Worm (Caenorhabditis elegans) whole organism, L3 larva: Measurements from ENCODE around the gene rog-1.

Source experiments
- R02D3.7 ChIP-seq: fragments of 150-350 bp; optimal IDR thresholded peaks from 2 replicates; lab custom pipeline; 2014; ENCODE audit warnings: missing biosample characterization, missing genetic modification characterization
- ZK546.5 ChIP-seq: sonication (generic microtip); optimal IDR thresholded peaks from 2 replicates; lab custom pipeline; 2017; ENCODE audit warnings: missing biosample characterization, missing genetic modification characterization
- aly-2 ChIP-seq: fragments of 150-350 bp; optimal IDR thresholded peaks from 2 replicates; lab custom pipeline; 2014; ENCODE audit warnings: missing biosample characterization, missing genetic modification characterization
- ama-1 ChIP-seq: fragments of 150-350 bp; optimal IDR thresholded peaks from 2 replicates; lab custom pipeline; 2018
- ceh-16 ChIP-seq: sonication (generic microtip); optimal IDR thresholded peaks from 2 replicates; lab custom pipeline; 2017; ENCODE audit warnings: missing biosample characterization, missing genetic modification characterization
- ceh-28 ChIP-seq: fragments of 150-350 bp; optimal IDR thresholded peaks from 2 replicates; lab custom pipeline; 2014; ENCODE audit warnings: missing biosample characterization, missing genetic modification reagents, missing genetic modification characterization
- ceh-82 ChIP-seq: fragments of 150-350 bp; optimal IDR thresholded peaks from 2 replicates; lab custom pipeline; 2014; ENCODE audit warnings: missing biosample characterization, missing genetic modification characterization
- ceh-9 ChIP-seq: sonication (generic microtip); optimal IDR thresholded peaks from 2 replicates; lab custom pipeline; 2018; ENCODE audit warnings: missing biosample characterization, missing genetic modification characterization
- daf-12 ChIP-seq: fragments of 150-350 bp; optimal IDR thresholded peaks from 2 replicates; lab custom pipeline; 2014; ENCODE audit warnings: missing biosample characterization, missing genetic modification reagents, missing genetic modification characterization
- egl-27 ChIP-seq: sonication (generic microtip); optimal IDR thresholded peaks from 4 replicates; lab custom pipeline; 2017; ENCODE audit warnings: missing biosample characterization, missing genetic modification reagents, missing genetic modification characterization
- egl-5 ChIP-seq: fragments of 150-350 bp; optimal IDR thresholded peaks from 2 replicates; lab custom pipeline; 2017; ENCODE audit warnings: missing biosample characterization, missing genetic modification reagents, missing genetic modification characterization, inconsistent platforms
- elt-1 ChIP-seq: fragments of 150-350 bp; optimal IDR thresholded peaks from 2 replicates; lab custom pipeline; 2014; ENCODE audit warnings: missing biosample characterization, missing genetic modification characterization
- elt-2 ChIP-seq: sonication (generic microtip); optimal IDR thresholded peaks from 2 replicates; lab custom pipeline; 2016; ENCODE audit warnings: missing genetic modification reagents, mild to moderate bottlenecking, missing genetic modification characterization, missing compliant biosample characterization
- elt-3 ChIP-seq, 3 experiments: fragments of 150-350 bp in 1 of 3; sonication (generic microtip) in 2 of 3; optimal IDR thresholded peaks; 2 replicates in 2 of 3; 4 replicates in 1 of 3; lab custom pipeline; 2014 to 2017; ENCODE audit warnings: missing biosample characterization in 3 of 3, missing genetic modification characterization in 3 of 3
- eor-1 ChIP-seq, 2 experiments: fragments of 150-350 bp; optimal IDR thresholded peaks; 2 replicates each; lab custom pipeline; 2014 to 2018; ENCODE audit warnings: missing biosample characterization in 2 of 2, missing genetic modification characterization in 2 of 2
- fkh-10 ChIP-seq: sonication (generic microtip); optimal IDR thresholded peaks from 2 replicates; lab custom pipeline; 2017; ENCODE audit warnings: missing biosample characterization, missing genetic modification reagents, missing genetic modification characterization
- fkh-2 ChIP-seq: fragments of 150-350 bp; optimal IDR thresholded peaks from 2 replicates; lab custom pipeline; 2014; ENCODE audit warnings: missing biosample characterization, missing genetic modification reagents, missing genetic modification characterization
- fos-1 ChIP-seq: fragments of 150-350 bp; optimal IDR thresholded peaks from 2 replicates; lab custom pipeline; 2014; ENCODE audit warnings: missing biosample characterization, missing genetic modification characterization
- hmg-11 ChIP-seq: sonication (generic microtip); optimal IDR thresholded peaks from 2 replicates; lab custom pipeline; 2016; ENCODE audit warnings: missing genetic modification characterization, missing compliant biosample characterization
- jun-1 ChIP-seq: fragments of 150-350 bp; optimal IDR thresholded peaks from 2 replicates; lab custom pipeline; 2014; ENCODE audit warnings: missing biosample characterization, missing genetic modification reagents, missing genetic modification characterization
- lin-15B ChIP-seq: fragments of 150-350 bp; optimal IDR thresholded peaks from 2 replicates; lab custom pipeline; 2014; ENCODE audit warnings: missing biosample characterization, missing genetic modification characterization
- lin-39 ChIP-seq: fragments of 150-350 bp; optimal IDR thresholded peaks from 2 replicates; lab custom pipeline; 2018; ENCODE audit warnings: missing biosample characterization, missing genetic modification reagents, missing genetic modification characterization
- lsy-12 ChIP-seq: sonication (generic microtip); optimal IDR thresholded peaks from 2 replicates; lab custom pipeline; 2016; ENCODE audit warnings: mild to moderate bottlenecking, missing genetic modification characterization, missing compliant biosample characterization
- mdl-1 ChIP-seq: fragments of 150-350 bp; optimal IDR thresholded peaks from 2 replicates; lab custom pipeline; 2014; ENCODE audit warnings: missing biosample characterization, missing genetic modification characterization
- mml-1 ChIP-seq: fragments of 150-350 bp; sonication (generic microtip); optimal IDR thresholded peaks from 3 replicates; lab custom pipeline; 2014; ENCODE audit warnings: missing biosample characterization, missing genetic modification characterization
- nfya-1 ChIP-seq: sonication (generic microtip); optimal IDR thresholded peaks from 2 replicates; lab custom pipeline; 2017; ENCODE audit warnings: missing genetic modification characterization, mild to moderate bottlenecking, missing compliant biosample characterization, antibody characterized with exemption, moderate library complexity; ENCODE audit not compliant: insufficient read depth
- nhr-11 ChIP-seq: fragments of 150-350 bp; optimal IDR thresholded peaks from 2 replicates; lab custom pipeline; 2014; ENCODE audit warnings: missing biosample characterization, missing genetic modification characterization
- nhr-12 ChIP-seq: fragments of 150-350 bp; optimal IDR thresholded peaks from 2 replicates; lab custom pipeline; 2014; ENCODE audit warnings: missing biosample characterization, missing genetic modification characterization
- nhr-23 ChIP-seq: fragments of 150-350 bp; optimal IDR thresholded peaks from 2 replicates; lab custom pipeline; 2014; ENCODE audit warnings: missing biosample characterization, missing genetic modification reagents, missing genetic modification characterization
- nhr-237 ChIP-seq: fragments of 150-350 bp; optimal IDR thresholded peaks from 2 replicates; lab custom pipeline; 2014; ENCODE audit warnings: missing biosample characterization, missing genetic modification characterization
- nhr-25 ChIP-seq: sonication (generic microtip); optimal IDR thresholded peaks from 2 replicates; lab custom pipeline; 2017; ENCODE audit warnings: missing biosample characterization, missing genetic modification characterization
- nhr-28 ChIP-seq: fragments of 150-350 bp; optimal IDR thresholded peaks from 2 replicates; lab custom pipeline; 2014; ENCODE audit warnings: missing biosample characterization, missing genetic modification characterization
- nhr-43 ChIP-seq: sonication (generic microtip); optimal IDR thresholded peaks from 2 replicates; lab custom pipeline; 2016; ENCODE audit warnings: mild to moderate bottlenecking, missing genetic modification characterization, missing compliant biosample characterization; ENCODE audit not compliant: poor library complexity, severe bottlenecking
- nhr-67 ChIP-seq: fragments of 150-350 bp; optimal IDR thresholded peaks from 2 replicates; lab custom pipeline; 2014; ENCODE audit warnings: missing biosample characterization, missing genetic modification characterization
- nhr-76 ChIP-seq: fragments of 150-350 bp; sonication (generic microtip); optimal IDR thresholded peaks from 5 replicates; lab custom pipeline; 2014; ENCODE audit warnings: missing biosample characterization, missing genetic modification characterization
- nhr-77 ChIP-seq: fragments of 150-350 bp; optimal IDR thresholded peaks from 2 replicates; lab custom pipeline; 2014; ENCODE audit warnings: missing biosample characterization, missing genetic modification characterization
- pha-4 ChIP-seq: fragments of 150-350 bp; optimal IDR thresholded peaks from 2 replicates; lab custom pipeline; 2014; ENCODE audit warnings: missing biosample characterization, missing genetic modification reagents, missing genetic modification characterization
- pqm-1 ChIP-seq: fragments of 150-350 bp; optimal IDR thresholded peaks from 2 replicates; lab custom pipeline; 2017; ENCODE audit warnings: missing biosample characterization, missing genetic modification characterization, inconsistent platforms
- sea-2 ChIP-seq: fragments of 150-350 bp; sonication (generic microtip); optimal IDR thresholded peaks from 4 replicates; lab custom pipeline; 2014; ENCODE audit warnings: missing biosample characterization, missing genetic modification reagents, missing genetic modification characterization
- skn-1 ChIP-seq: fragments of 150-350 bp; optimal IDR thresholded peaks from 2 replicates; lab custom pipeline; 2014; ENCODE audit warnings: missing biosample characterization, missing genetic modification characterization
- snpc-4 ChIP-seq: fragments of 150-350 bp; optimal IDR thresholded peaks from 2 replicates; lab custom pipeline; 2014; ENCODE audit warnings: missing biosample characterization, missing genetic modification characterization
- tbx-2 ChIP-seq: sonication (generic microtip); optimal IDR thresholded peaks from 2 replicates; lab custom pipeline; 2016; ENCODE audit warnings: mild to moderate bottlenecking, missing genetic modification characterization, missing compliant biosample characterization
- unc-39 ChIP-seq: sonication (generic microtip); optimal IDR thresholded peaks from 4 replicates; lab custom pipeline; 2017; ENCODE audit warnings: missing biosample characterization, missing genetic modification characterization
- unc-62 ChIP-seq: fragments of 150-350 bp; sonication (generic microtip); optimal IDR thresholded peaks from 4 replicates; lab custom pipeline; 2014; ENCODE audit warnings: missing biosample characterization, missing genetic modification reagents, missing genetic modification characterization
- zag-1 ChIP-seq: fragments of 150-350 bp; optimal IDR thresholded peaks from 2 replicates; lab custom pipeline; 2014; ENCODE audit warnings: missing biosample characterization, missing genetic modification characterization
- ztf-11 ChIP-seq: fragments of 150-350 bp; optimal IDR thresholded peaks from 2 replicates; lab custom pipeline; 2014; ENCODE audit warnings: missing biosample characterization, missing genetic modification characterization
- ztf-4 ChIP-seq: fragments of 150-350 bp; optimal IDR thresholded peaks from 2 replicates; lab custom pipeline; 2014; ENCODE audit warnings: missing biosample characterization, missing genetic modification characterization

The rog-1 gene

DNA sequence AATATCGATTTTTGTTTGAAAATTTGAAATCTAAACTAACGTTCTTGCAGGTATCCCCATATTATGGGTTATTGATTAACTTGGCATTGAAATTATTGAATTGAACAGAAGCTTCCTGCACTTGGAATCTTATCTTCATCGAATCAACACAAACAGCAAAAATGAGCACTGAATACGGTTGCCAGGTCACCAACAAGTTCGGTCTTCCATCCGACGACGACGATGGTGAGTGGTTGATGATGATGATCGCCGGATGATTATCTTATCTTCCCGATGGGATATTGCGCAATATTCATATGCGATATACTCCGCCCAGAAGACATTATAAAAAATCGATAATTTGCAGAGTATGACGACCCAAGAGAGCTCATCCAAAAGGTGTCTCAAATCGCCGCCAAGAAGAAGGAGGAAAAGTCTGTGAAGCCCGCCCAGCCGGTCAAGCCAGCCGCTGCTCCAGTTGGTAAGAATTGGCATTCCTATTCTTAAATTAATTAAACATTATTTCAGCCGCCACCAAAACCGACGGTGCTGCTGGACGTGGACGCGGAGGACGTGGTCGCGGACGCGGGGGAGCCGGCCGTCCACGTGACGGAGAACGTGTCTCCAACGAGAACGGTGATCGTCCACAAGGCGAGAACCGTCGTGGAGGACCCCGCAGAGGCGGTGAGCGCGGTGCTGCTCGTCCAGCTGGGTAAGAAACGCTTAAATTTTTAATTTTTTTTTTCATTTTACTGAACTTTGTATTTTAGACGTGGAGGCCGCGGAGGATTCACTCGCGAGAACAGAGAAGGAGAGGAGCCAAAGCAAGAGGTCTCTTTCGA, 53.6 kb downstream of the rog-1 start, which contains the start of gene vig-1:
vig-1 (plus strand) TSS at position 51 of the 821 bp plus-strand sequence.
- TF ChIP-seq ceh-16 (no peak), pha-4 (tag; lab: Kevin White, UChicago) (no peak), unc-39 (tag; lab: Kevin White, UChicago) (no peak), fkh-10 (GFP tag; lab: Kevin White, UChicago) (no peak), nhr-76 (no peak), R02D3.7 (no peak), fkh-2 (tag; lab: Kevin White, UChicago) (no peak), unc-62 (GFP tag; lab: Kevin White, UChicago) (no peak), aly-2 (tag; lab: Kevin White, UChicago) (no peak), lin-15B (tag; lab: Kevin White, UChicago) (no peak), ama-1 (lab: Kevin White, UChicago) (no peak), mml-1 (tag; lab: Kevin White, UChicago) (no peak), elt-2 (tag; lab: Kevin White, UChicago) (no peak), ztf-4 (no peak), jun-1 (tag; lab: Kevin White, UChicago) (no peak), hmg-11 (tag; lab: Kevin White, UChicago) (no peak), pqm-1 (tag; lab: Kevin White, UChicago) (no peak)

- TF ChIP-seq elt-3 (tag; optimal IDR thresholded peaks at IDR 0.05; lab: Kevin White, UChicago) = peak in 2 of 3 experiments; percentile 32 to 93
- TF ChIP-seq nhr-76 = no peak
- TF ChIP-seq eor-1 (tag; optimal IDR thresholded peaks at IDR 0.05; lab: Kevin White, UChicago) = no peak
- peak; percentile 83 for TF ChIP-seq snpc-4 (tag; lab: Kevin White, UChicago)
- peak; percentile 85 for TF ChIP-seq ama-1 (lab: Kevin White, UChicago)
- TF ChIP-seq elt-2 (tag; lab: Kevin White, UChicago) = peak; percentile 91
- peak; percentile 81 for TF ChIP-seq tbx-2 (tag; lab: Kevin White, UChicago)
- TF ChIP-seq daf-12 (tag; lab: Kevin White, UChicago) = no peak
- no peak for TF ChIP-seq mml-1 (tag; lab: Kevin White, UChicago)
- TF ChIP-seq aly-2 (tag; lab: Kevin White, UChicago) = peak; percentile 80
- TF ChIP-seq R02D3.7 = peak; percentile 89
- TF ChIP-seq nhr-67 = no peak
- TF ChIP-seq ceh-9 (tag; lab: Kevin White, UChicago) = no peak
- TF ChIP-seq pha-4 (tag; lab: Kevin White, UChicago) = peak; percentile 98
- TF ChIP-seq nhr-77 (tag; lab: Kevin White, UChicago) = peak; percentile 75
- peak; percentile 91 for TF ChIP-seq elt-1 (tag; lab: Kevin White, UChicago)
- peak; percentile 94 for TF ChIP-seq nhr-43 (tag; lab: Kevin White, UChicago)
- TF ChIP-seq nhr-237 (tag; lab: Kevin White, UChicago) = no peak
- peak; percentile 84 for TF ChIP-seq skn-1
- TF ChIP-seq unc-62 (GFP tag; lab: Kevin White, UChicago) = peak; percentile 78
- TF ChIP-seq ceh-28 (tag; lab: Kevin White, UChicago) = peak; percentile 85
- TF ChIP-seq nhr-28 = peak; percentile 13
- peak; percentile 100 for TF ChIP-seq lsy-12
- TF ChIP-seq fos-1 = peak; percentile 85
- no peak for TF ChIP-seq unc-39 (tag; lab: Kevin White, UChicago)
- TF ChIP-seq ztf-11 (tag; lab: Kevin White, UChicago) = no peak
- peak; percentile 83 for TF ChIP-seq ceh-82 (tag; lab: Kevin White, UChicago)
- TF ChIP-seq jun-1 (tag; lab: Kevin White, UChicago) = peak; percentile 93
- peak; percentile 99 for TF ChIP-seq nhr-25 (tag; lab: Kevin White, UChicago)
- TF ChIP-seq egl-5 (tag; lab: Kevin White, UChicago) = peak; percentile 86
- TF ChIP-seq mdl-1 (tag; lab: Kevin White, UChicago) = no peak
- peak; percentile 95 for TF ChIP-seq lin-39 (tag; lab: Kevin White, UChicago)
- peak; percentile 79 for TF ChIP-seq nhr-11
- no peak for TF ChIP-seq zag-1 (tag; lab: Kevin White, UChicago)
- TF ChIP-seq nfya-1 (tag; lab: Kevin White, UChicago) = peak; percentile 96
- TF ChIP-seq ceh-16 = peak; percentile 15
- TF ChIP-seq pqm-1 (tag; lab: Kevin White, UChicago) = peak; percentile 50
- TF ChIP-seq egl-27 = peak; percentile 66
- TF ChIP-seq fkh-10 (GFP tag; lab: Kevin White, UChicago) = peak; percentile 77
- TF ChIP-seq sea-2 (GFP tag; lab: Kevin White, UChicago) = no peak
- TF ChIP-seq ZK546.5 (tag; lab: Kevin White, UChicago) = peak; percentile 98
- TF ChIP-seq nhr-12 (tag; lab: Kevin White, UChicago) = no peak
- TF ChIP-seq ztf-4 = peak; percentile 23
- TF ChIP-seq fkh-2 (tag; lab: Kevin White, UChicago) = no peak
- peak; percentile 99 for TF ChIP-seq nhr-23
- TF ChIP-seq hmg-11 (tag; lab: Kevin White, UChicago) = peak; percentile 61
- TF ChIP-seq lin-15B (tag; lab: Kevin White, UChicago) = peak; percentile 97
Observed at ce11 chrII:1320412-1320811, 54.4 kb downstream of the rog-1 start.
